Worm (Caenorhabditis elegans): ENCODE results near the gene F48F7.5.
A peak's percentile ranks its signal among the peaks of the same experiment; 100 is the strongest.

Gene F48F7.5

ce11 chrX:13958451-13958850 is 17.0 kb upstream of the F48F7.5 start:
- no peak for TF ChIP-seq nhr-11 (tag; optimal IDR thresholded peaks at IDR 0.05)
- TF ChIP-seq pha-4 (tag; optimal IDR thresholded peaks at IDR 0.05) = peak; percentile 90

ce11 chrX:13959383-13959782 is 16.1 kb upstream of the F48F7.5 start:
- TF ChIP-seq snpc-4 (tag; optimal IDR thresholded peaks at IDR 0.05) = no peak
- peak; percentile 54 for TF ChIP-seq pqm-1 (tag; optimal IDR thresholded peaks at IDR 0.05)
- no peak for TF ChIP-seq ceh-82 (tag; optimal IDR thresholded peaks at IDR 0.05)
- TF ChIP-seq elt-2 (tag; optimal IDR thresholded peaks at IDR 0.05) = peak; percentile 44
- no peak for TF ChIP-seq hmg-11 (tag; optimal IDR thresholded peaks at IDR 0.05)
- no peak for TF ChIP-seq egl-27 (tag; optimal IDR thresholded peaks at IDR 0.05)

DNA sequence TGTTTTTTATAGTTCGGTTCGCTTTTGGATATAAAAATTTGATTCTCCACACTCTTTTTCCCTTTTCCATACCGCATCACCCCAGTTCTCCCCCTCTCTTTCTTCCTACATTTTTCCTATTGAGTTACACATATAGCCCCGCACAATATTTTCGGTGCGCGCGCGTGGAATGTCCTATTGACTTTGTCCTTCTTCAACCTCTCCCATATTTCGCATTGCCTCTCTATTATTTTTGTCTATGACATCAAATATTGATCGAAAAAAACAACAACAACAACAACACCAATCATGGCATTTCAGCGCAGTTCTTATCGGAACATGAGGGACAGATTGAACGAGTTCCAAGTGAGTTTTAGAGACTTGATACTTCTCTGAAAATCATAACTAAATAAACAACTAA is 15.6 kb upstream of the F48F7.5 start, which contains the start of gene syx-2:
Gene syx-2 (plus strand): TSS at position 301 of the 400 bp plus-strand sequence.
- no peak for TF ChIP-seq nhr-237 (tag; optimal IDR thresholded peaks at IDR 0.05)
- no peak for TF ChIP-seq mdl-1 (tag; optimal IDR thresholded peaks at IDR 0.05)
- no peak for TF ChIP-seq zag-1 (tag; optimal IDR thresholded peaks at IDR 0.05)
- TF ChIP-seq pha-4 (tag; optimal IDR thresholded peaks at IDR 0.05) = peak; percentile 57

DNA sequence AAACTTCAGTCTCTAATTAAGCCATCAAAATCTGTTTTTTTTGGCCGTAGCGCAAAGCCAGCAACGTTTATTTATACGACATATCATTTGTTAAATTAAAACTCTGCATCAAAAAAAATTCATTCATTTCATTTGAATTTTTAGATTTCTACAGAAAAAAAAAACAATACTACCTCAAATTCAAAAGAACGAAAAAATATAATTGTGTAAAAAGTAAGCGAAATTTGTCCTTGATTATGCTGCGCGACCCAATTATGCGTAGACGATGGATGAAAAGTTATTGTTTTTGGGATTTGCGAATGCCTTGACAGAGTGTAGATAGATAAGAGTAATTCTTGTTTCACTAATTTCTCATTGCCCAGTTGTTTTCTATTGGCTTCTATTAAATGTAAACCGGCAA is 12.2 kb upstream of the F48F7.5 start, which contains the start of gene F48F7.3:
Gene F48F7.3 (plus strand): TSS at position 301 of the 400 bp plus-strand sequence.
- no peak for TF ChIP-seq tbx-2 (tag; optimal IDR thresholded peaks at IDR 0.05)
- TF ChIP-seq nhr-67 (tag; optimal IDR thresholded peaks at IDR 0.05) = no peak
- TF ChIP-seq lin-15B (tag; optimal IDR thresholded peaks at IDR 0.05) = no peak
- no peak for TF ChIP-seq R02D3.7 (tag; optimal IDR thresholded peaks at IDR 0.05)
- TF ChIP-seq elt-3 (tag; optimal IDR thresholded peaks at IDR 0.05) = no peak
- no peak for TF ChIP-seq ceh-16 (tag; optimal IDR thresholded peaks at IDR 0.05)
- TF ChIP-seq skn-1 (tag; optimal IDR thresholded peaks at IDR 0.05) = no peak
- TF ChIP-seq elt-1 (tag; optimal IDR thresholded peaks at IDR 0.05) = no peak
- no peak for TF ChIP-seq pqm-1 (tag; optimal IDR thresholded peaks at IDR 0.05)
- TF ChIP-seq mdl-1 (tag; optimal IDR thresholded peaks at IDR 0.05) = no peak
- TF ChIP-seq egl-27 (tag; optimal IDR thresholded peaks at IDR 0.05) = no peak
- no peak for TF ChIP-seq nhr-77 (tag; optimal IDR thresholded peaks at IDR 0.05)
- TF ChIP-seq nhr-28 (tag; optimal IDR thresholded peaks at IDR 0.05) = no peak
- TF ChIP-seq ztf-11 (tag; optimal IDR thresholded peaks at IDR 0.05) = no peak
- no peak for TF ChIP-seq mml-1 (tag; optimal IDR thresholded peaks at IDR 0.05)
- no peak for TF ChIP-seq hmg-11 (tag; optimal IDR thresholded peaks at IDR 0.05)
- no peak for TF ChIP-seq nhr-25 (tag; optimal IDR thresholded peaks at IDR 0.05)
- no peak for TF ChIP-seq eor-1 (tag; optimal IDR thresholded peaks at IDR 0.05)

- TF ChIP-seq ZK546.5 (tag; optimal IDR thresholded peaks at IDR 0.05) (no peak), fos-1 (tag; optimal IDR thresholded peaks at IDR 0.05) (no peak), ceh-28 (tag; optimal IDR thresholded peaks at IDR 0.05) (no peak), lin-15B (tag; optimal IDR thresholded peaks at IDR 0.05) (no peak), egl-5 (tag; optimal IDR thresholded peaks at IDR 0.05) (no peak), mml-1 (tag; optimal IDR thresholded peaks at IDR 0.05) (no peak), unc-62 (GFP tag; optimal IDR thresholded peaks at IDR 0.05) (no peak), elt-2 (tag; optimal IDR thresholded peaks at IDR 0.05) (no peak)
Observed at ce11 chrX:13968292-13968691, 7.2 kb upstream of the F48F7.5 start, which contains the start of gene pqn-39. Gene pqn-39, minus strand, starts transcription at chrX:13968676.

DNA sequence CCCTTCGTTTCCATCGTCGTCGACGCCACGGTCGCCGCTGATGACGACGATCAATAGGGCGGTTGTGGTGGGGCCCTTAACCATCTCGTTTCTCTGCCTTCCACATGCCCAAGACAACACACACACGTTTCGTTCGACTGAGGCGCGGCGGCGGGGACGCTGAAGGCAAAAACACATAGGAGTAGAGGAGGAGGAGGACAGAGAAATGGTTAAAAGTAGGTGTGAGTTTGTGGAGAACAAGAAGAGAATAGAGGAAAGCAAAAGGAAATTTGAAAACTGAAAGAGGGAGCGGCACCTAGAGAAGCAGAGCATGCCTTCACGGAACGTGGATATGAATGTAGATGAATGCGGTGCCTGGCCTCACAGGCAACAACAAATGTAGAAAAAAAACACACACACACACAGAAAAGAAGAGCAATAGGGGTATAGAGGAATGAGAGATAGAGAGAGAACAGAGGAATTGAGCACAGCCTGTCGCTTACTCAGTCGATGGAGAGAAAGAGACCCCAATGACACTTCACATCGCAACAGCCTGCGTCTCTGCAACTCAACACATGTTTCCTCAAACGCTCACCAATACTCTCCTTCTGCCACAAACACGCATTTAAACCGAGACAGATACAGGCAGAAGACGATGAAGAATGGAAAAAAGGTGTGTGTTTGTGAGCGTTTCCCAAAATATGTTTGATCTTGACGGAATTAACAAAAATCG is 6.0 kb upstream of the F48F7.5 start:
- TF ChIP-seq nhr-76 (tag; optimal IDR thresholded peaks at IDR 0.05) = no peak
- peak; percentile 62 for TF ChIP-seq ceh-28 (tag; optimal IDR thresholded peaks at IDR 0.05)
- TF ChIP-seq ztf-11 (tag; optimal IDR thresholded peaks at IDR 0.05) = no peak
- peak; percentile 27 for TF ChIP-seq pqm-1 (tag; optimal IDR thresholded peaks at IDR 0.05)
- TF ChIP-seq fkh-2 (tag; optimal IDR thresholded peaks at IDR 0.05) = peak; percentile 40
- TF ChIP-seq aly-2 (tag; optimal IDR thresholded peaks at IDR 0.05) = no peak
- TF ChIP-seq elt-2 (tag; optimal IDR thresholded peaks at IDR 0.05) = peak; percentile 68
- TF ChIP-seq nhr-67 (tag; optimal IDR thresholded peaks at IDR 0.05) = no peak
- peak; percentile 31 for TF ChIP-seq nhr-23 (tag; optimal IDR thresholded peaks at IDR 0.05)
- TF ChIP-seq nhr-77 (tag; optimal IDR thresholded peaks at IDR 0.05) = no peak
- TF ChIP-seq R02D3.7 (tag; optimal IDR thresholded peaks at IDR 0.05) = peak; percentile 10
- TF ChIP-seq pha-4 (tag; optimal IDR thresholded peaks at IDR 0.05) = peak; percentile 90
- peak; percentile 57 for TF ChIP-seq elt-1 (tag; optimal IDR thresholded peaks at IDR 0.05)
- no peak for TF ChIP-seq ceh-16 (tag; optimal IDR thresholded peaks at IDR 0.05)
- no peak for TF ChIP-seq nhr-12 (tag; optimal IDR thresholded peaks at IDR 0.05)
- TF ChIP-seq nhr-28 (tag; optimal IDR thresholded peaks at IDR 0.05) = no peak
- TF ChIP-seq ZK546.5 (tag; optimal IDR thresholded peaks at IDR 0.05) = no peak
- peak; percentile 41 for TF ChIP-seq egl-5 (tag; optimal IDR thresholded peaks at IDR 0.05)
- no peak for TF ChIP-seq fos-1 (tag; optimal IDR thresholded peaks at IDR 0.05)
- TF ChIP-seq mdl-1 (tag; optimal IDR thresholded peaks at IDR 0.05) = no peak
- TF ChIP-seq nhr-25 (tag; optimal IDR thresholded peaks at IDR 0.05) = no peak
- peak; percentile 55 for TF ChIP-seq lsy-12 (tag; optimal IDR thresholded peaks at IDR 0.05)
- no peak for TF ChIP-seq ama-1 (optimal IDR thresholded peaks at IDR 0.05)
- TF ChIP-seq daf-12 (tag; optimal IDR thresholded peaks at IDR 0.05) = no peak
- TF ChIP-seq nhr-11 (tag; optimal IDR thresholded peaks at IDR 0.05) = peak; percentile 60
- peak; percentile 48 for TF ChIP-seq egl-27 (tag; optimal IDR thresholded peaks at IDR 0.05)
- no peak for TF ChIP-seq elt-3 (tag; optimal IDR thresholded peaks at IDR 0.05)
- TF ChIP-seq unc-39 (tag; optimal IDR thresholded peaks at IDR 0.05) = no peak
- TF ChIP-seq snpc-4 (tag; optimal IDR thresholded peaks at IDR 0.05) = peak; percentile 63
- no peak for TF ChIP-seq eor-1 (tag; optimal IDR thresholded peaks at IDR 0.05)
- no peak for TF ChIP-seq nhr-237 (tag; optimal IDR thresholded peaks at IDR 0.05)

All from whole organism, L3 larva.